Fruit fly (Drosophila melanogaster): Measurements from ENCODE around the gene Sol1.

Sol1 gene

dm6 chr3R:12350497-12350896 is 35.6 kb upstream of the Sol1 start, which contains the start of gene CG10038:
CG10038 (minus strand) TSS chr3R:12350644.
- TF ChIP-seq Trl (optimal IDR thresholded peaks at IDR 0.05) (no peak), Trl (GFP tag; optimal IDR thresholded peaks at IDR 0.05) (peak; percentile 0), hbn (GFP tag; IDR thresholded peaks at IDR 0.05; ENCODE audit: partially characterized antibody) (peak; percentile 90), CG30403 (GFP tag; optimal IDR thresholded peaks at IDR 0.05) (peak; percentile 63), ftz-f1 (GFP tag; optimal IDR thresholded peaks at IDR 0.05) (peak; percentile 86), nom (GFP tag; optimal IDR thresholded peaks at IDR 0.05) (no peak), E2f1 (GFP tag; IDR thresholded peaks at IDR 0.05) (no peak), jing (GFP tag; optimal IDR thresholded peaks at IDR 0.05) (no peak), CG34224 (GFP tag; IDR thresholded peaks at IDR 0.05; ENCODE audit: partially characterized antibody) (peak; percentile 92), H15 (GFP tag; IDR thresholded peaks at IDR 0.05) (peak; percentile 42; the same call in 1 of the 3 replicates), dan (GFP tag; IDR thresholded peaks at IDR 0.05) (no peak), fu2 (GFP tag; optimal IDR thresholded peaks at IDR 0.05) (no peak), bsh (GFP tag; optimal IDR thresholded peaks at IDR 0.05) (peak in 1 of 2 experiments; percentile 31), CG7928 (GFP tag; optimal IDR thresholded peaks at IDR 0.05) (peak; percentile 47), CG9817 (tag; optimal IDR thresholded peaks at IDR 0.05) (peak; percentile 30), CG2712 (tag; optimal IDR thresholded peaks at IDR 0.05) (peak; percentile 61), Sox102F (GFP tag; optimal IDR thresholded peaks at IDR 0.05) (peak; percentile 20), CG12744 (GFP tag; optimal IDR thresholded peaks at IDR 0.05) (no peak), CG17361 (GFP tag; IDR thresholded peaks at IDR 0.05) (peak; percentile 37; the same call in 2 of the 3 replicates), CG1792 (GFP tag; optimal IDR thresholded peaks at IDR 0.05) (no peak), Dref (GFP tag; IDR thresholded peaks at IDR 0.05) (peak; percentile 88), zen2 (GFP tag; IDR thresholded peaks at IDR 0.05; ENCODE audit: partially characterized antibody) (peak; percentile 79; the same call in 2 of the 3 replicates), CG9876 (GFP tag; optimal IDR thresholded peaks at IDR 0.05) (peak; percentile 14), CG16779 (GFP tag; IDR thresholded peaks at IDR 0.05) (no peak), dmrt11E (tag; optimal IDR thresholded peaks at IDR 0.05) (no peak), CG33213 (GFP tag; optimal IDR thresholded peaks at IDR 0.05) (peak; percentile 67), Opbp (GFP tag; IDR thresholded peaks at IDR 0.05; ENCODE audit: partially characterized antibody) (peak; percentile 98), CG7963 (GFP tag; IDR thresholded peaks at IDR 0.05; ENCODE audit: partially characterized antibody) (peak; percentile 86), Fer1 (GFP tag; optimal IDR thresholded peaks at IDR 0.05) (peak; percentile 41), D (optimal IDR thresholded peaks at IDR 0.05) (no peak), D (GFP tag; optimal IDR thresholded peaks at IDR 0.05) (no peak), pum (GFP tag; optimal IDR thresholded peaks at IDR 0.05) (no peak), az2 (GFP tag; optimal IDR thresholded peaks at IDR 0.05) (peak; percentile 41), Hr51 (GFP tag; optimal IDR thresholded peaks at IDR 0.05) (peak; percentile 43 to 53), gfzf (GFP tag; optimal IDR thresholded peaks at IDR 0.05) (peak; percentile 44), nmo (GFP tag; optimal IDR thresholded peaks at IDR 0.05) (peak; percentile 69), dysf (GFP tag; IDR thresholded peaks at IDR 0.05) (0 out of 3 replicates have a peak, but pooled peaks have one; percentile 37), schlank (tag; optimal IDR thresholded peaks at IDR 0.05) (no peak), Xbp1 (GFP tag; optimal IDR thresholded peaks at IDR 0.05) (peak; percentile 62), Hand (GFP tag; optimal IDR thresholded peaks at IDR 0.05) (no peak), Lim3 (GFP tag; IDR thresholded peaks at IDR 0.05) (no peak), trem (tag; optimal IDR thresholded peaks at IDR 0.05) (peak; percentile 55), twi (tag; optimal IDR thresholded peaks at IDR 0.05) (no peak), mam (GFP tag; optimal IDR thresholded peaks at IDR 0.05) (peak; percentile 45), row (GFP tag; IDR thresholded peaks at IDR 0.05) (peak; percentile 86), Nf-YC (tag; optimal IDR thresholded peaks at IDR 0.05) (peak; percentile 38), CG3407 (GFP tag; optimal IDR thresholded peaks at IDR 0.05) (no peak), bab2 (GFP tag; optimal IDR thresholded peaks at IDR 0.05) (no peak), Sin3A (optimal IDR thresholded peaks at IDR 0.05) (peak; percentile 30), nau (GFP tag; optimal IDR thresholded peaks at IDR 0.05) (no peak), Usf (GFP tag; optimal IDR thresholded peaks at IDR 0.05) (no peak)

All from whole organism, embryonic.